Fruit fly (Drosophila melanogaster) whole organism: ENCODE measurements around the gene btl.

Experiments
- CG8478 ChIP-seq: fragments of >200 bp; optimal IDR thresholded peaks from 2 replicates; lab custom pipeline; 2018; ENCODE audit warnings: inconsistent platforms
- Dll ChIP-seq: fragments of >200 bp; optimal IDR thresholded peaks from 2 replicates; lab custom pipeline; 2017
- EcR ChIP-seq, 2 experiments: fragments of >200 bp; optimal IDR thresholded peaks; 2 replicates each; lab custom pipeline; 2017; ENCODE audit warnings: missing biosample characterization in 2 of 2, missing genetic modification characterization in 2 of 2, missing genetic modification reagents in 2 of 2
- pan ChIP-seq: fragments of >200 bp; optimal IDR thresholded peaks from 2 replicates; lab custom pipeline; 2017
- psq ChIP-seq: fragments of >200 bp; optimal IDR thresholded peaks from 2 replicates; lab custom pipeline; 2017
- usp ChIP-seq: fragments of >200 bp; optimal IDR thresholded peaks from 2 replicates; lab custom pipeline; 2017; ENCODE audit warnings: missing biosample characterization, missing genetic modification characterization, mixed read lengths

dm6 chr3L:14049620-14050253, 25.8 kb upstream of the btl start, which contains the start of gene Neurl4:
- TF ChIP-seq usp (GFP tag; lab: Kevin White, UChicago) (no peak), CG8478 (lab: Kevin White, UChicago) (no peak), psq (lab: Kevin White, UChicago) (no peak), pan (lab: Kevin White, UChicago) (no peak), EcR (GFP tag; optimal IDR thresholded peaks at IDR 0.05; lab: Kevin White, UChicago) (no peak), Dll (lab: Kevin White, UChicago) (no peak)
